Worm (Caenorhabditis elegans) whole organism, L4/young adult: ENCODE results near the gene prp-38.

ENCODE experiments used
- W03F9.2 ChIP-seq: fragments of 150-350 bp; optimal IDR thresholded peaks from 2 replicates; lab custom pipeline; 2014; ENCODE audit warnings: missing biosample characterization, missing genetic modification characterization
- dao-5 ChIP-seq: sonication (generic microtip); optimal IDR thresholded peaks from 2 replicates; lab custom pipeline; 2016; ENCODE audit warnings: missing genotype, missing genetic modification characterization, moderate library complexity, missing compliant biosample characterization
- him-1 ChIP-seq: sonication (generic microtip); optimal IDR thresholded peaks from 2 replicates; lab custom pipeline; 2016; ENCODE audit warnings: missing genotype, missing genetic modification reagents, missing genetic modification characterization, missing compliant biosample characterization

Gene prp-38

DNA sequence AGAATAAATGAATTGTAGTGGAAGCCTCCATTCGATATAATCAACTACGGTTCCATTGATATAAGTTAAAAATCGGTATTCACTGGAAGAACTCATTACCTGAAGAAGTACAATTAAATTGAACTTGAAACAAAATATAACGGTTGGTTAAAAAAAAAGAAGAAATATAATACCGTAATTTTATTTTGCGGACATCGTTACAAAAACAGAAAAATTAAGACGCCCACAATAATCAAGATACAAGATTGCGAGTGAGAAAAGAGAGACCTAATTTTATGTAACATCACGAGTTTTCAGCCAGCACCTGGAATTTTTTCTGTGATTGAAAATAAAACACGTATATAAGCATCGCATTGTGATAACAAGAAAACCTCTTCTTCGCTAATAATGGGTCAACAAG lies 43.1 kb downstream of the prp-38 start, which contains the start of gene sre-6:
Gene sre-6 (minus strand): TSS at position 101 of the 400 bp plus-strand sequence.
- TF ChIP-seq him-1 (tag; lab: Kevin White, UChicago) = no peak
- TF ChIP-seq dao-5 (tag; lab: Kevin White, UChicago) = no peak
- TF ChIP-seq W03F9.2 (tag; lab: Kevin White, UChicago) = no peak

- TF ChIP-seq W03F9.2 (tag; lab: Kevin White, UChicago) (no peak), him-1 (tag; lab: Kevin White, UChicago) (no peak), dao-5 (tag; lab: Kevin White, UChicago) (no peak)
These were observed 45.0 kb downstream of the prp-38 start for ce11 chrV:10760839-10761238.

ce11 chrV:10758658-10759057 lies 47.2 kb downstream of the prp-38 start, which contains the start of gene F28H7.8:
Gene F28H7.8, plus strand, starts transcription at chrV:10758958.
- TF ChIP-seq him-1 (tag; lab: Kevin White, UChicago) (no peak), W03F9.2 (tag; lab: Kevin White, UChicago) (no peak), dao-5 (tag; lab: Kevin White, UChicago) (no peak)

DNA sequence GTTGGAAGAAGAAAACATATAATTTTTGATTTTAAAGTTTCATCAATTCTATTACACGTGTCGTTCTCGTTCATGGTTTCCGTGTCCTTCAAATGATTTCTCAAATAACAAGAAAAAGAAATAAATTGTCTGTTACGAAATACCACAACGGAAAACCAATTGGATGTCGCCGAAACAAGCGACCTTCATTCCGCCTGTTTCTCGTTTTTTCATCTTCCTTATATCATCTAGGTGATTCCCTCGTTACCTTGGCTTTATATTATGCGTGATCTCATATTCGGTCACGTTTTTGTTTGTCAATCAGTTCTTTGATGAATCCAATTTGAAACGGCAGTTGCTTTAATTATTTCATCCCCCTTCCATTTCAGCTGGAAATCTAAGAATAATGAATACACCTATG lies 48.7 kb downstream of the prp-38 start:
- TF ChIP-seq dao-5 (tag; lab: Kevin White, UChicago) (no peak), W03F9.2 (tag; lab: Kevin White, UChicago) (no peak), him-1 (tag; lab: Kevin White, UChicago) (no peak)

ce11 chrV:10756698-10757097 lies 49.1 kb downstream of the prp-38 start, which contains the start of gene irld-6:
Gene irld-6, minus strand, starts transcription at chrV:10756798.
- TF ChIP-seq dao-5 (tag; lab: Kevin White, UChicago) (no peak), him-1 (tag; lab: Kevin White, UChicago) (no peak), W03F9.2 (tag; lab: Kevin White, UChicago) (no peak)
